Worm (Caenorhabditis elegans) whole organism, young adult: ENCODE results near the gene nhr-44.
A peak's percentile ranks its signal among the peaks of the same experiment; 100 is the strongest.

Experiments
- D2030.7 ChIP-seq: fragments of 200-800 bp; sonication (Bioruptor generic); IDR thresholded peaks from 2 replicates; pipeline ENCODE4 v1.3.6; 2022; ENCODE audit warnings: missing genetic modification reagents, missing genetic modification characterization, missing compliant biosample characterization
- F22D6.2 ChIP-seq: sonication (generic microtip); optimal IDR thresholded peaks from 2 replicates; lab custom pipeline; 2016; ENCODE audit warnings: mild to moderate bottlenecking, missing genetic modification characterization, missing compliant biosample characterization
- F23B12.7 ChIP-seq: sonication (generic microtip); optimal IDR thresholded peaks from 2 replicates; lab custom pipeline; 2017; ENCODE audit warnings: missing genetic modification characterization, mild to moderate bottlenecking, missing compliant biosample characterization, antibody characterized with exemption, moderate library complexity; ENCODE audit not compliant: insufficient read depth
- F55B11.4 ChIP-seq: sonication (generic microtip); optimal IDR thresholded peaks from 2 replicates; lab custom pipeline; 2016; ENCODE audit warnings: missing compliant biosample characterization, missing genetic modification characterization, borderline replicate concordance; ENCODE audit not compliant: insufficient read depth
- F57A8.1 ChIP-seq: fragments of 200-800 bp; sonication (Bioruptor generic); optimal IDR thresholded peaks from 2 replicates; lab custom pipeline; 2018; ENCODE audit warnings: mild to moderate bottlenecking, missing genetic modification characterization, moderate library complexity, missing compliant biosample characterization
- K12H6.12 ChIP-seq: fragments of 200-800 bp; sonication (Bioruptor generic); optimal IDR thresholded peaks from 2 replicates; lab custom pipeline; 2018; ENCODE audit warnings: mild to moderate bottlenecking, missing genetic modification characterization, missing compliant biosample characterization
- T26A5.8 ChIP-seq: sonication (generic microtip); optimal IDR thresholded peaks from 2 replicates; lab custom pipeline; 2016; ENCODE audit warnings: missing genetic modification characterization, missing compliant biosample characterization
- ZK185.1 ChIP-seq: sonication (generic microtip); optimal IDR thresholded peaks from 2 replicates; lab custom pipeline; 2016; ENCODE audit warnings: mild to moderate bottlenecking, missing genetic modification characterization, missing compliant biosample characterization; ENCODE audit not compliant: poor library complexity, severe bottlenecking
- akir-1 ChIP-seq: fragments of 200-800 bp; sonication (Bioruptor generic); optimal IDR thresholded peaks from 2 replicates; lab custom pipeline; 2018; ENCODE audit warnings: mild to moderate bottlenecking, missing genetic modification characterization, moderate library complexity, missing compliant biosample characterization
- aptf-3 ChIP-seq: fragments of 200-800 bp; sonication (Bioruptor generic); IDR thresholded peaks from 2 replicates; pipeline ENCODE4 v1.3.6; 2022; ENCODE audit warnings: missing genetic modification characterization, missing compliant biosample characterization
- atf-7 ChIP-seq: sonication (generic microtip); optimal IDR thresholded peaks from 2 replicates; lab custom pipeline; 2017; ENCODE audit warnings: mild to moderate bottlenecking, missing genetic modification characterization, missing compliant biosample characterization
- attf-3 ChIP-seq: fragments of 200-800 bp; sonication (Bioruptor generic); conservative IDR thresholded peaks from 2 replicates; pipeline ENCODE4 v1.3.6; 2022; ENCODE audit warnings: missing genetic modification reagents, missing genetic modification characterization, missing compliant biosample characterization
- attf-5 ChIP-seq: fragments of 200-800 bp; sonication (Bioruptor generic); optimal IDR thresholded peaks from 2 replicates; lab custom pipeline; 2018; ENCODE audit warnings: mild to moderate bottlenecking, missing genetic modification characterization, missing compliant biosample characterization
- bed-1 ChIP-seq: fragments of 200-800 bp; sonication (Bioruptor generic); IDR thresholded peaks from 2 replicates; pipeline ENCODE4 v1.3.6; 2022; ENCODE audit warnings: missing genetic modification reagents, missing genetic modification characterization, missing compliant biosample characterization
- ceh-27 ChIP-seq: fragments of 200-800 bp; sonication (Bioruptor generic); optimal IDR thresholded peaks from 2 replicates; lab custom pipeline; 2018; ENCODE audit warnings: mild to moderate bottlenecking, missing genetic modification characterization, moderate library complexity, missing compliant biosample characterization
- die-1 ChIP-seq: sonication (generic microtip); optimal IDR thresholded peaks from 2 replicates; lab custom pipeline; 2016; ENCODE audit warnings: missing genotype, mild to moderate bottlenecking, missing genetic modification characterization, missing compliant biosample characterization
- dox-1 ChIP-seq: fragments of 200-800 bp; sonication (Bioruptor generic); IDR thresholded peaks from 2 replicates; pipeline ENCODE4 v1.3.6; 2022; ENCODE audit warnings: missing genetic modification reagents, missing genetic modification characterization, missing compliant biosample characterization
- dpff-1 ChIP-seq: sonication (generic microtip); optimal IDR thresholded peaks from 2 replicates; lab custom pipeline; 2017; ENCODE audit warnings: mild to moderate bottlenecking, missing genetic modification characterization, missing compliant biosample characterization
- dpl-1 ChIP-seq: fragments of 150-350 bp; optimal IDR thresholded peaks from 2 replicates; lab custom pipeline; 2014; ENCODE audit warnings: missing biosample characterization, missing genetic modification reagents, missing genetic modification characterization
- efl-1 ChIP-seq: fragments of 150-350 bp; optimal IDR thresholded peaks from 2 replicates; lab custom pipeline; 2014; ENCODE audit warnings: missing biosample characterization, missing genetic modification reagents, missing genetic modification characterization
- hlh-12 ChIP-seq: sonication (generic microtip); optimal IDR thresholded peaks from 2 replicates; lab custom pipeline; 2016; ENCODE audit warnings: missing genetic modification characterization, missing compliant biosample characterization
- hmg-20 ChIP-seq: fragments of 200-800 bp; sonication (Bioruptor generic); IDR thresholded peaks from 2 replicates; pipeline ENCODE4 v1.3.6; 2022; ENCODE audit warnings: missing genetic modification reagents, missing genetic modification characterization, missing compliant biosample characterization
- let-526 ChIP-seq: fragments of 200-800 bp; sonication (Bioruptor generic); IDR thresholded peaks from 2 replicates; pipeline ENCODE4 v1.3.6; 2022; ENCODE audit warnings: missing genetic modification reagents, missing genetic modification characterization, missing compliant biosample characterization
- let-607 ChIP-seq, 2 experiments: fragments of 200-800 bp in 1 of 2; sonication (Bioruptor generic) in 1 of 2; sonication (generic microtip) in 1 of 2; optimal IDR thresholded peaks; 2 replicates each; lab custom pipeline; 2016 to 2018; ENCODE audit warnings: mild to moderate bottlenecking in 2 of 2, missing compliant biosample characterization in 2 of 2, missing genetic modification characterization in 2 of 2, moderate library complexity in 2 of 2, missing genotype in 1 of 2
- lin-54 ChIP-seq: fragments of 200-800 bp; sonication (Bioruptor generic); optimal IDR thresholded peaks from 2 replicates; lab custom pipeline; 2018; ENCODE audit warnings: mild to moderate bottlenecking, missing genetic modification characterization, missing compliant biosample characterization
- lir-1 ChIP-seq: fragments of 200-800 bp; sonication (Bioruptor generic); conservative IDR thresholded peaks from 2 replicates; pipeline ENCODE4 v1.3.6; 2022; ENCODE audit warnings: missing genetic modification reagents, missing genetic modification characterization, missing compliant biosample characterization
- madf-10 ChIP-seq: sonication (generic microtip); optimal IDR thresholded peaks from 2 replicates; lab custom pipeline; 2016; ENCODE audit warnings: mild to moderate bottlenecking, missing genetic modification characterization, missing compliant biosample characterization
- mcd-1 ChIP-seq: fragments of 200-800 bp; sonication (Bioruptor generic); IDR thresholded peaks from 2 replicates; pipeline ENCODE4 v1.3.6; 2022; ENCODE audit warnings: missing genetic modification reagents, missing genetic modification characterization, missing compliant biosample characterization
- nfya-1 ChIP-seq: sonication (generic microtip); optimal IDR thresholded peaks from 2 replicates; lab custom pipeline; 2017; ENCODE audit warnings: antibody characterized with exemption, missing compliant biosample characterization, missing genetic modification characterization, borderline replicate concordance; ENCODE audit not compliant: insufficient read depth
- nfyb-1 ChIP-seq: fragments of 200-800 bp; sonication (Bioruptor generic); IDR thresholded peaks from 2 replicates; pipeline ENCODE4 v1.3.6; 2022; ENCODE audit warnings: missing genetic modification reagents, missing genetic modification characterization, missing compliant biosample characterization
- nhr-80 ChIP-seq: sonication (generic microtip); optimal IDR thresholded peaks from 2 replicates; lab custom pipeline; 2016; ENCODE audit warnings: missing genetic modification characterization, missing compliant biosample characterization
- nhr-90 ChIP-seq: sonication (generic microtip); optimal IDR thresholded peaks from 2 replicates; lab custom pipeline; 2016; ENCODE audit warnings: missing genotype, mild to moderate bottlenecking, missing genetic modification characterization, missing compliant biosample characterization
- pbrm-1 ChIP-seq: fragments of 200-800 bp; sonication (Bioruptor generic); IDR thresholded peaks from 2 replicates; pipeline ENCODE4 v1.3.6; 2022; ENCODE audit warnings: missing genetic modification reagents, missing genetic modification characterization, missing compliant biosample characterization
- pha-4 ChIP-seq: fragments of 150-350 bp; sonication (generic microtip); optimal IDR thresholded peaks from 2 replicates; lab custom pipeline; 2014; ENCODE audit warnings: missing biosample characterization, missing genetic modification reagents, missing genetic modification characterization
- rcor-1 ChIP-seq: fragments of 200-800 bp; sonication (Bioruptor generic); IDR thresholded peaks from 2 replicates; pipeline ENCODE4 v1.3.6; 2022; ENCODE audit warnings: missing genetic modification reagents, missing genetic modification characterization, missing compliant biosample characterization
- rec-8 ChIP-seq, 2 experiments: sonication (generic microtip); optimal IDR thresholded peaks; 2 replicates each; lab custom pipeline; 2016; ENCODE audit warnings: mild to moderate bottlenecking in 2 of 2, missing genetic modification characterization in 2 of 2, missing genetic modification reagents in 2 of 2, missing genotype in 2 of 2, missing biosample characterization in 1 of 2, missing compliant biosample characterization in 1 of 2, moderate library complexity in 1 of 2
- repo-1 ChIP-seq: sonication (generic microtip); optimal IDR thresholded peaks from 2 replicates; lab custom pipeline; 2017; ENCODE audit warnings: mild to moderate bottlenecking, missing genetic modification characterization, missing compliant biosample characterization
- sdz-38 ChIP-seq: sonication (generic microtip); optimal IDR thresholded peaks from 2 replicates; lab custom pipeline; 2016; ENCODE audit warnings: missing genotype, missing genetic modification characterization, missing compliant biosample characterization
- sea-2 ChIP-seq: fragments of 200-800 bp; sonication (Bioruptor generic); IDR thresholded peaks from 2 replicates; pipeline ENCODE4 v1.3.6; 2022; ENCODE audit warnings: missing genetic modification characterization, missing compliant biosample characterization
- snpc-1.1 ChIP-seq: sonication (generic microtip); optimal IDR thresholded peaks from 2 replicates; lab custom pipeline; 2017; ENCODE audit warnings: missing genetic modification characterization, mild to moderate bottlenecking, missing compliant biosample characterization, antibody characterized with exemption, moderate library complexity, missing genotype, missing genetic modification reagents; ENCODE audit not compliant: insufficient read depth
- snpc-4 ChIP-seq, 5 experiments: fragments of 150-350 bp in 1 of 5; sonication (generic microtip) in 4 of 5; optimal IDR thresholded peaks; 2 replicates each; lab custom pipeline; 2014 to 2018; ENCODE audit warnings: missing genetic modification characterization in 5 of 5, missing biosample characterization in 3 of 5, antibody characterized with exemption in 2 of 5, mild to moderate bottlenecking in 2 of 5, missing compliant biosample characterization in 2 of 5, missing genotype in 2 of 5, moderate library complexity in 2 of 5, missing genetic modification reagents in 1 of 5
- somi-1 ChIP-seq: fragments of 200-800 bp; sonication (Bioruptor generic); optimal IDR thresholded peaks from 2 replicates; lab custom pipeline; 2018; ENCODE audit warnings: mild to moderate bottlenecking, missing genetic modification characterization, missing compliant biosample characterization
- sptf-2 ChIP-seq: fragments of 200-800 bp; sonication (Bioruptor generic); optimal IDR thresholded peaks from 2 replicates; lab custom pipeline; 2018; ENCODE audit warnings: mild to moderate bottlenecking, missing genetic modification characterization, missing compliant biosample characterization
- unc-130 ChIP-seq: sonication (generic microtip); optimal IDR thresholded peaks from 2 replicates; lab custom pipeline; 2016; ENCODE audit warnings: missing genetic modification reagents, missing genetic modification characterization, missing compliant biosample characterization
- unc-62 ChIP-seq: fragments of 150-350 bp; optimal IDR thresholded peaks from 2 replicates; lab custom pipeline; 2014; ENCODE audit warnings: missing biosample characterization, missing genetic modification reagents, missing genetic modification characterization
- zim-3 ChIP-seq: sonication (generic microtip); optimal IDR thresholded peaks from 2 replicates; lab custom pipeline; 2017; ENCODE audit warnings: mild to moderate bottlenecking, missing genetic modification characterization, moderate library complexity, missing compliant biosample characterization
- ztf-22 ChIP-seq: fragments of 200-800 bp; sonication (Bioruptor generic); optimal IDR thresholded peaks from 2 replicates; lab custom pipeline; 2018; ENCODE audit warnings: mild to moderate bottlenecking, missing genetic modification characterization, moderate library complexity, missing compliant biosample characterization
- ztf-6 ChIP-seq: fragments of 200-800 bp; sonication (Bioruptor generic); IDR thresholded peaks from 2 replicates; pipeline ENCODE4 v1.3.6; 2022; ENCODE audit warnings: missing genetic modification reagents, missing genetic modification characterization, missing compliant biosample characterization

The nhr-44 gene

DNA sequence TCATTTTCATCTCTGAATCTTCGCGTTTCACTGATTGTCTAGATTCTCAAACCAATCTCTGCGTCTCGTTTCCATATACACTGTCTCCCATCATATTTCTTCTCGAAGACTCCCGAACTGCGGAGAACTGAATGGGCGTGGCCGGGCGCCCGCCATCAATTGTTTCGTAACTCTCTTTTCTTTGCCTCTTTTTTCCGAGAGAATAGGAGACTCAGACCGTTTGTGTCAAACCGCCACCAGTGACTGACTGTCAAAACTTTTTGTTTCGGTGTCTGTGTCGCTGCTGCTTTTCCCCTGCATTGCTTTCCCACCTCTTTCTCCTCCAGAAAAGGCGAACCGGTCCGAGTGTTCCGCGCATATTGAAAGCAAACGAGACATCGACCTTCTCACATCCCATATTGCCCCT lies 27.7 kb downstream of the nhr-44 start, which contains the start of gene unc-23 (continued):
- TF ChIP-seq atf-7 (peak; percentile 87), ceh-27 (GFP tag; lab: Kevin White, UChicago) (no peak), K12H6.12 (tag; lab: Kevin White, UChicago) (peak; percentile 56), somi-1 (peak; percentile 79), F22D6.2 (peak; percentile 60), repo-1 (peak; percentile 24), pha-4 (peak; percentile 45), ztf-22 (GFP tag; lab: Kevin White, UChicago) (no peak), F23B12.7 (no peak), D2030.7 (GFP tag; lab: Robert Waterston, UW) (no peak), efl-1 (GFP tag; lab: Kevin White, UChicago) (no peak), attf-3 (GFP tag; lab: Robert Waterston, UW) (no peak), unc-62 (GFP tag; lab: Kevin White, UChicago) (peak; percentile 87), pbrm-1 (GFP tag; lab: Robert Waterston, UW) (peak; percentile 75), aptf-3 (GFP tag; lab: Robert Waterston, UW) (no peak), dox-1 (GFP tag; lab: Robert Waterston, UW) (peak; percentile 64), lir-1 (GFP tag; lab: Robert Waterston, UW) (no peak), sea-2 (GFP tag; lab: Robert Waterston, UW) (no peak), nfyb-1 (peak; percentile 90), let-526 (no peak), ztf-6 (GFP tag; lab: Robert Waterston, UW) (no peak), snpc-1.1 (tag; lab: Kevin White, UChicago) (no peak), nfya-1 (tag; lab: Kevin White, UChicago) (no peak), hlh-12 (no peak), F57A8.1 (GFP tag; lab: Kevin White, UChicago) (no peak), die-1 (peak; percentile 10), sptf-2 (GFP tag; lab: Kevin White, UChicago) (no peak), zim-3 (tag; lab: Kevin White, UChicago) (peak; percentile 44), nhr-90 (peak; percentile 74), hmg-20 (GFP tag; lab: Robert Waterston, UW) (no peak), madf-10 (tag; lab: Kevin White, UChicago) (peak; percentile 86), lin-54 (GFP tag; lab: Kevin White, UChicago) (peak; percentile 54), rec-8 (tag; optimal IDR thresholded peaks at IDR 0.05; lab: Kevin White, UChicago) (no peak), nhr-80 (tag; lab: Kevin White, UChicago) (peak; percentile 76), T26A5.8 (no peak), let-607 (tag; optimal IDR thresholded peaks at IDR 0.05; lab: Kevin White, UChicago) (peak; percentile 40 to 75), dpff-1 (tag; lab: Kevin White, UChicago) (no peak), sdz-38 (tag; lab: Kevin White, UChicago) (no peak), mcd-1 (GFP tag; lab: Robert Waterston, UW) (peak; percentile 66), snpc-4 (GFP tag; optimal IDR thresholded peaks at IDR 0.05; lab: Kevin White, UChicago) (no peak), snpc-4 (tag; optimal IDR thresholded peaks at IDR 0.05; lab: Kevin White, UChicago) (peak in 3 of 4 experiments; percentile 36 to 40 (median 39)), attf-5 (GFP tag; lab: Kevin White, UChicago) (peak; percentile 81), rcor-1 (GFP tag; lab: Robert Waterston, UW) (peak; percentile 62), dpl-1 (GFP tag; lab: Kevin White, UChicago) (no peak), bed-1 (GFP tag; lab: Robert Waterston, UW) (no peak), unc-130 (GFP tag; lab: Kevin White, UChicago) (no peak), akir-1 (GFP tag; lab: Kevin White, UChicago) (no peak), F55B11.4 (no peak), ZK185.1 (tag; lab: Kevin White, UChicago) (peak; percentile 71)
